Fruit fly (Drosophila melanogaster) whole organism, adult: Measurements from ENCODE around the gene Las.

Experiments
- CG11617 ChIP-seq: fragments of 200-800 bp; sonication (Bioruptor generic); optimal IDR thresholded peaks from 2 replicates; lab custom pipeline; 2017; ENCODE audit warnings: mild to moderate bottlenecking, missing biosample characterization, missing genetic modification reagents, missing genetic modification characterization
- CG12768 ChIP-seq: fragments of 200-800 bp; sonication (Bioruptor generic); optimal IDR thresholded peaks from 2 replicates; lab custom pipeline; 2017; ENCODE audit warnings: missing biosample characterization, missing genetic modification characterization, mild to moderate bottlenecking, moderate library complexity, missing genetic modification reagents
- CG14711 ChIP-seq: fragments of 200-800 bp; sonication (Bioruptor generic); optimal IDR thresholded peaks from 2 replicates; lab custom pipeline; 2018; ENCODE audit warnings: missing biosample characterization, mild to moderate bottlenecking, missing genetic modification characterization, moderate library complexity
- CG1620 ChIP-seq: fragments of 200-800 bp; sonication (Bioruptor generic); optimal IDR thresholded peaks from 2 replicates; lab custom pipeline; 2016; ENCODE audit warnings: missing biosample characterization, missing genetic modification characterization
- CG33017 ChIP-seq: fragments of 200-800 bp; sonication (Bioruptor generic); optimal IDR thresholded peaks from 2 replicates; lab custom pipeline; 2018; ENCODE audit warnings: missing biosample characterization, mild to moderate bottlenecking, missing genetic modification characterization, moderate library complexity
- CG5204 ChIP-seq: fragments of 200-800 bp; sonication (Bioruptor generic); optimal IDR thresholded peaks from 2 replicates; lab custom pipeline; 2016; ENCODE audit warnings: missing biosample characterization, missing genetic modification characterization
- CG7045 ChIP-seq: fragments of 200-800 bp; sonication (Bioruptor generic); optimal IDR thresholded peaks from 2 replicates; lab custom pipeline; 2017; ENCODE audit warnings: missing biosample characterization, mild to moderate bottlenecking, missing genetic modification characterization
- CG7101 ChIP-seq: fragments of 200-800 bp; sonication (Bioruptor generic); optimal IDR thresholded peaks from 2 replicates; lab custom pipeline; 2018; ENCODE audit warnings: missing biosample characterization, mild to moderate bottlenecking, missing genetic modification characterization, moderate library complexity
- Clk ChIP-seq: fragments of 200-800 bp; sonication (Bioruptor generic); optimal IDR thresholded peaks from 2 replicates; lab custom pipeline; 2017; ENCODE audit warnings: missing biosample characterization, missing genetic modification characterization
- Crg-1 ChIP-seq: fragments of 200-800 bp; sonication (Bioruptor generic); optimal IDR thresholded peaks from 2 replicates; lab custom pipeline; 2016; ENCODE audit warnings: missing biosample characterization, missing genetic modification characterization
- Hr96 ChIP-seq: fragments of 200-800 bp; sonication (Bioruptor generic); optimal IDR thresholded peaks from 2 replicates; lab custom pipeline; 2016; ENCODE audit warnings: missing biosample characterization, missing genetic modification characterization
- Mnt ChIP-seq: fragments of 200-800 bp; sonication (Bioruptor generic); optimal IDR thresholded peaks from 2 replicates; lab custom pipeline; 2016; ENCODE audit warnings: missing biosample characterization, mild to moderate bottlenecking, missing genetic modification characterization
- bab1 ChIP-seq: fragments of 200-800 bp; sonication (Bioruptor generic); optimal IDR thresholded peaks from 3 replicates; lab custom pipeline; 2019; ENCODE audit warnings: missing biosample characterization, mild to moderate bottlenecking, missing genetic modification characterization, moderate library complexity
- cic ChIP-seq: fragments of 200-800 bp; sonication (Bioruptor generic); optimal IDR thresholded peaks from 2 replicates; lab custom pipeline; 2017; ENCODE audit warnings: missing biosample characterization, mild to moderate bottlenecking, missing genetic modification characterization, moderate library complexity
- cnc ChIP-seq, 2 experiments: fragments of >200 bp; optimal IDR thresholded peaks; 2 replicates each; lab custom pipeline; 2017
- kay ChIP-seq: fragments of 200-800 bp; sonication (Bioruptor generic); peaks from one replicate; lab custom pipeline; 2016; ENCODE audit warnings: missing biosample characterization, missing genetic modification characterization, borderline replicate concordance
- ovo ChIP-seq: fragments of 200-800 bp; sonication (Bioruptor generic); optimal IDR thresholded peaks from 2 replicates; lab custom pipeline; 2016; ENCODE audit warnings: missing biosample characterization, missing genetic modification characterization
- pad ChIP-seq: fragments of 200-800 bp; sonication (Bioruptor generic); optimal IDR thresholded peaks from 3 replicates; lab custom pipeline; 2017; ENCODE audit warnings: missing biosample characterization, missing genetic modification characterization, mild to moderate bottlenecking, moderate library complexity, missing genetic modification reagents
- tj ChIP-seq: fragments of 200-800 bp; sonication (Bioruptor generic); optimal IDR thresholded peaks from 3 replicates; lab custom pipeline; 2017; ENCODE audit warnings: missing biosample characterization, mild to moderate bottlenecking, missing genetic modification characterization, moderate library complexity
- toe ChIP-seq: fragments of 200-800 bp; sonication (Bioruptor generic); optimal IDR thresholded peaks from 2 replicates; lab custom pipeline; 2016; ENCODE audit warnings: missing biosample characterization, missing genetic modification characterization

Las gene

dm6 chr3L:20471499-20472313 lies 39.5 kb upstream of the Las start:
- TF ChIP-seq toe (GFP tag; lab: Kevin White, UChicago) = peak; percentile 46
- peak; percentile 71 for TF ChIP-seq cic (GFP tag; lab: Kevin White, UChicago)
- TF ChIP-seq CG14711 (tag; lab: Kevin White, UChicago) = peak; percentile 62
- TF ChIP-seq Crg-1 = peak; percentile 87
- TF ChIP-seq pad = peak; percentile 50
- no peak for TF ChIP-seq CG7045
- peak; percentile 19 for TF ChIP-seq Hr96 (GFP tag; lab: Kevin White, UChicago)
- no peak for TF ChIP-seq cnc (optimal IDR thresholded peaks at IDR 0.05; lab: Kevin White, UChicago)
- TF ChIP-seq CG1620 (GFP tag; lab: Kevin White, UChicago) = peak; percentile 12
- TF ChIP-seq kay = peak; percentile 50
- TF ChIP-seq CG5204 (GFP tag; lab: Kevin White, UChicago) = peak; percentile 17
- TF ChIP-seq bab1 (GFP tag; lab: Kevin White, UChicago) = no peak
- no peak for TF ChIP-seq Clk (GFP tag; lab: Kevin White, UChicago)
- TF ChIP-seq tj (GFP tag; lab: Kevin White, UChicago) = no peak
- TF ChIP-seq ovo = peak; percentile 53
- peak; percentile 32 for TF ChIP-seq CG12768 (GFP tag; lab: Kevin White, UChicago)
- TF ChIP-seq Mnt (GFP tag; lab: Kevin White, UChicago) = peak; percentile 63
- peak; percentile 41 for TF ChIP-seq CG11617
- TF ChIP-seq CG33017 (tag; lab: Kevin White, UChicago) = peak; percentile 84
- peak; percentile 76 for TF ChIP-seq CG7101 (tag; lab: Kevin White, UChicago)

dm6 chr3L:20470991-20471498 lies 38.9 kb upstream of the Las start:
- TF ChIP-seq CG33017 (tag; lab: Kevin White, UChicago) = no peak
- TF ChIP-seq ovo = no peak
- TF ChIP-seq bab1 (GFP tag; lab: Kevin White, UChicago) = no peak
- peak; percentile 55 for TF ChIP-seq CG7045
- TF ChIP-seq CG12768 (GFP tag; lab: Kevin White, UChicago) = peak; percentile 26
- TF ChIP-seq cic (GFP tag; lab: Kevin White, UChicago) = peak; percentile 86
- TF ChIP-seq CG5204 (GFP tag; lab: Kevin White, UChicago) = no peak
- TF ChIP-seq tj (GFP tag; lab: Kevin White, UChicago) = peak; percentile 19
- TF ChIP-seq cnc (optimal IDR thresholded peaks at IDR 0.05; lab: Kevin White, UChicago) = no peak
- peak; percentile 96 for TF ChIP-seq kay
- peak; percentile 30 for TF ChIP-seq Mnt (GFP tag; lab: Kevin White, UChicago)
- peak; percentile 6 for TF ChIP-seq CG11617
- no peak for TF ChIP-seq CG1620 (GFP tag; lab: Kevin White, UChicago)
- TF ChIP-seq Hr96 (GFP tag; lab: Kevin White, UChicago) = no peak
- no peak for TF ChIP-seq CG14711 (tag; lab: Kevin White, UChicago)
- no peak for TF ChIP-seq CG7101 (tag; lab: Kevin White, UChicago)
- TF ChIP-seq toe (GFP tag; lab: Kevin White, UChicago) = no peak
- no peak for TF ChIP-seq pad
- no peak for TF ChIP-seq Crg-1
- peak; percentile 44 for TF ChIP-seq Clk (GFP tag; lab: Kevin White, UChicago)

dm6 chr3L:20467433-20467832 lies 35.3 kb upstream of the Las start:
- TF ChIP-seq CG33017 (tag; lab: Kevin White, UChicago) = no peak
- no peak for TF ChIP-seq CG5204 (GFP tag; lab: Kevin White, UChicago)
- no peak for TF ChIP-seq CG12768 (GFP tag; lab: Kevin White, UChicago)
- no peak for TF ChIP-seq CG11617
- no peak for TF ChIP-seq kay
- no peak for TF ChIP-seq cic (GFP tag; lab: Kevin White, UChicago)
- no peak for TF ChIP-seq CG1620 (GFP tag; lab: Kevin White, UChicago)
- TF ChIP-seq Hr96 (GFP tag; lab: Kevin White, UChicago) = no peak
- TF ChIP-seq Crg-1 = no peak
- no peak for TF ChIP-seq CG14711 (tag; lab: Kevin White, UChicago)
- TF ChIP-seq pad = no peak
- TF ChIP-seq CG7045 = no peak
- TF ChIP-seq ovo = no peak
- no peak for TF ChIP-seq tj (GFP tag; lab: Kevin White, UChicago)
- no peak for TF ChIP-seq CG7101 (tag; lab: Kevin White, UChicago)
- no peak for TF ChIP-seq Clk (GFP tag; lab: Kevin White, UChicago)
- TF ChIP-seq Mnt (GFP tag; lab: Kevin White, UChicago) = no peak
- no peak for TF ChIP-seq toe (GFP tag; lab: Kevin White, UChicago)
- TF ChIP-seq bab1 (GFP tag; lab: Kevin White, UChicago) = no peak

dm6 chr3L:20466599-20466998 lies 34.4 kb upstream of the Las start, which contains the start of gene Tdh:
Tdh (plus strand) TSS chr3L:20466944.
- no peak for TF ChIP-seq CG12768 (GFP tag; lab: Kevin White, UChicago)
- no peak for TF ChIP-seq CG33017 (tag; lab: Kevin White, UChicago)
- TF ChIP-seq Clk (GFP tag; lab: Kevin White, UChicago) = no peak
- TF ChIP-seq toe (GFP tag; lab: Kevin White, UChicago) = no peak
- no peak for TF ChIP-seq CG5204 (GFP tag; lab: Kevin White, UChicago)
- TF ChIP-seq Mnt (GFP tag; lab: Kevin White, UChicago) = no peak
- TF ChIP-seq pad = no peak
- no peak for TF ChIP-seq CG14711 (tag; lab: Kevin White, UChicago)

dm6 chr3L:20465941-20466340 lies 33.8 kb upstream of the Las start, which contains the start of gene CG42764:
CG42764 (minus strand) TSS chr3L:20466041.
- TF ChIP-seq tj (GFP tag; lab: Kevin White, UChicago) = no peak
- no peak for TF ChIP-seq CG7101 (tag; lab: Kevin White, UChicago)
- no peak for TF ChIP-seq Crg-1
- TF ChIP-seq CG11617 = no peak
- TF ChIP-seq cnc (optimal IDR thresholded peaks at IDR 0.05; lab: Kevin White, UChicago) = no peak
- no peak for TF ChIP-seq CG14711 (tag; lab: Kevin White, UChicago)
- no peak for TF ChIP-seq Hr96 (GFP tag; lab: Kevin White, UChicago)
- no peak for TF ChIP-seq CG5204 (GFP tag; lab: Kevin White, UChicago)
- TF ChIP-seq Mnt (GFP tag; lab: Kevin White, UChicago) = no peak
- TF ChIP-seq ovo = no peak
- TF ChIP-seq Clk (GFP tag; lab: Kevin White, UChicago) = no peak
- TF ChIP-seq pad = no peak
- no peak for TF ChIP-seq cic (GFP tag; lab: Kevin White, UChicago)
- TF ChIP-seq CG7045 = no peak
- TF ChIP-seq CG1620 (GFP tag; lab: Kevin White, UChicago) = no peak
